Fruit fly (Drosophila melanogaster) whole organism, embryonic: ENCODE results near the gene CG17637.

ENCODE experiments used
- CG10565 ChIP-seq: fragments of 200-800 bp; sonication (Bioruptor generic); optimal IDR thresholded peaks from 3 replicates; lab custom pipeline; 2016; ENCODE audit warnings: missing biosample characterization, mild to moderate bottlenecking, missing genetic modification characterization
- CG16779 ChIP-seq: fragments of 200-800 bp; sonication (Bioruptor generic); IDR thresholded peaks from 2 replicates; pipeline ENCODE4 v1.3.6; 2022; ENCODE audit warnings: missing biosample characterization, missing genetic modification characterization
- CG30020 ChIP-seq: fragments of 200-800 bp; optimal IDR thresholded peaks from 2 replicates; lab custom pipeline; 2019; ENCODE audit warnings: missing biosample characterization, mild to moderate bottlenecking, missing genetic modification characterization, moderate library complexity
- CG7839 ChIP-seq: fragments of 200-800 bp; sonication (Bioruptor generic); optimal IDR thresholded peaks from 3 replicates; lab custom pipeline; 2018; ENCODE audit warnings: missing biosample characterization, mild to moderate bottlenecking, missing genetic modification characterization, moderate library complexity
- CG9609 ChIP-seq: fragments of 200-800 bp; sonication (Bioruptor generic); optimal IDR thresholded peaks from 3 replicates; lab custom pipeline; 2016; ENCODE audit warnings: missing biosample characterization, missing genetic modification characterization
- D19B ChIP-seq: fragments of 200-800 bp; sonication (Bioruptor generic); optimal IDR thresholded peaks from 2 replicates; lab custom pipeline; 2017; ENCODE audit warnings: missing biosample characterization, mild to moderate bottlenecking, missing genetic modification characterization
- Dref ChIP-seq: fragments of 200-800 bp; sonication (Bioruptor generic); IDR thresholded peaks from 2 replicates; pipeline ENCODE4 v1.3.6; 2022; ENCODE audit warnings: missing biosample characterization, missing genetic modification characterization
- Hmr ChIP-seq: fragments of 200-800 bp; sonication (Bioruptor generic); optimal IDR thresholded peaks from 3 replicates; lab custom pipeline; 2017; ENCODE audit warnings: mild to moderate bottlenecking, missing biosample characterization, missing genetic modification reagents, missing genetic modification characterization
- bsh ChIP-seq, 2 experiments: fragments of 200-800 bp; sonication (Bioruptor generic); optimal IDR thresholded peaks; 2 replicates each; lab custom pipeline; 2017 to 2018; ENCODE audit warnings: mild to moderate bottlenecking in 2 of 2, missing biosample characterization in 2 of 2, missing genetic modification characterization in 2 of 2, moderate library complexity in 1 of 2
- croc ChIP-seq: fragments of 200-800 bp; sonication (Bioruptor generic); conservative IDR thresholded peaks from 3 replicates; pipeline ENCODE4 v1.3.6; 2022; ENCODE audit warnings: missing biosample characterization, missing genetic modification characterization
- gem ChIP-seq: fragments of 200-800 bp; sonication (Bioruptor generic); optimal IDR thresholded peaks from 2 replicates; lab custom pipeline; 2019; ENCODE audit warnings: missing biosample characterization, mild to moderate bottlenecking, missing genetic modification characterization, moderate library complexity
- insv ChIP-seq, 2 experiments: fragments of 200-800 bp; sonication (Bioruptor generic); optimal IDR thresholded peaks; 3 replicates each; lab custom pipeline; 2016 to 2018; ENCODE audit warnings: missing biosample characterization in 2 of 2, missing genetic modification characterization in 2 of 2
- zen ChIP-seq: fragments of 200-800 bp; sonication (Bioruptor generic); optimal IDR thresholded peaks from 3 replicates; lab custom pipeline; 2018; ENCODE audit warnings: missing biosample characterization, mild to moderate bottlenecking, missing genetic modification characterization, moderate library complexity

DNA sequence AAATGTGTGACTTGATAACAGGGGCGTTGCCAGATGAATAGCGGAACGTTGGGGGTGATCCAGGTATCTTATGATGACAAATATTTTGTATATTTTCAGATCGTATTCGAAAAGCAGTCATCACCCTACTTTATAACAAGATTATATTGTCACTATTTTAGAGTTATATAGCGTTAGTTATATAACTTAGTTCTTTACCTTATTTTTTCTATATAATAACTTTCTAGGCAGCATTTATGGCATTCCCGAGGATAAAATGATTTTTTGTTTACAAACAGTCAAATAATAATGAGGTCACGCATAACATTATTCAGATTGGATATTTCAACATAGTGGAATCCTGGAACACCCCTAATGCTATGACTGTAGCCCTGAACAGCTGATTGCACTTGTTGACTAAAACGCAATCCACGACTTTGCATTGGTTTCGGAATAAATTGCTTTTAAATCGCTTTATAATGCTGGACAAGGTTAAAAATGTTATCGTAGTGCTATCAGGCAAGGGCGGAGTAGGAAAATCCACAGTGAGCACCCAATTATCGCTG is 22.3 kb downstream of the CG17637 start, which contains the start of gene Nubp2:
- peak; percentile 98 for TF ChIP-seq gem (tag; lab: Kevin White, UChicago)
- no peak for TF ChIP-seq Dref (GFP tag; lab: Robert Waterston, UW)
- TF ChIP-seq insv (GFP tag; optimal IDR thresholded peaks at IDR 0.05; lab: Kevin White, UChicago): peak in 1 of 2 experiments; percentile 88
- TF ChIP-seq CG7839: peak; percentile 96
- TF ChIP-seq CG10565 (GFP tag; lab: Kevin White, UChicago): peak; percentile 78
- TF ChIP-seq CG16779 (GFP tag; lab: Robert Waterston, UW): peak; percentile 82
- TF ChIP-seq bsh (GFP tag; optimal IDR thresholded peaks at IDR 0.05; lab: Kevin White, UChicago): peak; percentile 66 to 92
- TF ChIP-seq CG30020: peak; percentile 91
- peak; percentile 96 for TF ChIP-seq Hmr (GFP tag; lab: Kevin White, UChicago)
- peak; percentile 94 for TF ChIP-seq CG9609 (GFP tag; lab: Kevin White, UChicago)
- TF ChIP-seq D19B (GFP tag; lab: Kevin White, UChicago): peak; percentile 89
- TF ChIP-seq zen (tag; lab: Kevin White, UChicago): peak; percentile 96
- TF ChIP-seq croc (GFP tag; lab: Robert Waterston, UW): peak; percentile 93
